Fruit fly (Drosophila melanogaster): ENCODE results near the gene NijA.

dm6 chr3L:10745547-10746189 is 49.0 kb upstream of the NijA start:
- TF ChIP-seq Ssrp (tag; optimal IDR thresholded peaks at IDR 0.05) (peak; percentile 23), gcm (GFP tag; optimal IDR thresholded peaks at IDR 0.05) (peak; percentile 43), vnd (GFP tag; IDR thresholded peaks at IDR 0.05; ENCODE audit: partially characterized antibody) (no peak), Elba2 (GFP tag; optimal IDR thresholded peaks at IDR 0.05) (no peak), CG3163 (GFP tag; optimal IDR thresholded peaks at IDR 0.05) (no peak)
